Comparison of ENCODE assay signal across 1 fruit fly cellular context in the genomic region with DNA sequence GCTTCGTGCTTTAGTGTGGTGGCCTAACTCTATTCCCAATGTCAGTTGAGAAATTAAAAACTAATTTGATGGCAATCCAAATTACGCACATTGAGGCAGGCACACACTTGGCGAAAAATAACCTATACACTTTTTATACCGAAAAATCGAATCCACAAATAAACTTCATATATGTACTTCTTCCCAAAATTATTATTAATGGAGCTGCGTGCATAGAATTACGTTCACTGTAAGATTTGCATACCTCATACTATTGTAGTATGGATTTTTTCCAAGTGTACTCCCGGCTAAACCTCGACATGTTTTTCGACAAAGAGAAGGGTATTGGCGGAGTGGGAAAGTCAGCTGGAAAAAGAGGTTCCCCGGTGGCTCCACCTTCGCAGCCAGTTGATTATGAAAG.
A peak's percentile ranks its signal among the peaks of the same experiment; 100 is the strongest.
TF ChIP-seq lines count a peak whose summit lies in the region.

No protein-coding gene starts in this region.

TF ChIP-seq in whole organism, embryonic, 481 proteins besides CTCF, POLR2A, EP300 and RAD21 (continued from another document):
- TF ChIP-seq Blimp-1 (GFP tag; optimal IDR thresholded peaks at IDR 0.05; lab: Kevin White, UChicago) (peak; percentile 74), Deaf1 (tag; optimal IDR thresholded peaks at IDR 0.05; lab: Kevin White, UChicago) (peak; percentile 4), ind (GFP tag; optimal IDR thresholded peaks at IDR 0.05; lab: Kevin White, UChicago) (peak; percentile 75), da (GFP tag; optimal IDR thresholded peaks at IDR 0.05; lab: Kevin White, UChicago) (no peak), CG6854 (GFP tag; optimal IDR thresholded peaks at IDR 0.05; lab: Kevin White, UChicago) (no peak), sens (GFP tag; lab: Kevin White, UChicago) (peak; percentile 94), sisA (GFP tag; IDR thresholded peaks at IDR 0.05; lab: Robert Waterston, UW) (peak; percentile 78), zfh2 (GFP tag; optimal IDR thresholded peaks at IDR 0.05; lab: Kevin White, UChicago) (no peak), CG8478 (optimal IDR thresholded peaks at IDR 0.05; lab: Kevin White, UChicago) (no peak), Hsf (GFP tag; optimal IDR thresholded peaks at IDR 0.05; lab: Kevin White, UChicago) (peak; percentile 33), CG3847 (GFP tag; IDR thresholded peaks at IDR 0.05; lab: Robert Waterston, UW) (no peak; the same call in 1 of the 2 replicates), ash1 (GFP tag; optimal IDR thresholded peaks at IDR 0.05; lab: Kevin White, UChicago) (no peak), CG8290 (GFP tag; optimal IDR thresholded peaks at IDR 0.05; lab: Kevin White, UChicago) (no peak), CG8290 (tag; optimal IDR thresholded peaks at IDR 0.05; lab: Kevin White, UChicago) (peak in 1 of 2 experiments; percentile 63), shn (GFP tag; optimal IDR thresholded peaks at IDR 0.05; lab: Kevin White, UChicago) (peak; percentile 29), Poxn (GFP tag; IDR thresholded peaks at IDR 0.05; lab: Robert Waterston, UW) (no peak), pita (GFP tag; optimal IDR thresholded peaks at IDR 0.05; lab: Kevin White, UChicago) (no peak), CG12219 (GFP tag; optimal IDR thresholded peaks at IDR 0.05; lab: Kevin White, UChicago) (peak; percentile 63), danr (GFP tag; IDR thresholded peaks at IDR 0.05; lab: Robert Waterston, UW) (peak; percentile 40; the same call in 1 of the 2 replicates), Fer2 (tag; optimal IDR thresholded peaks at IDR 0.05; lab: Kevin White, UChicago) (no peak), CG12391 (tag; optimal IDR thresholded peaks at IDR 0.05; lab: Kevin White, UChicago) (peak; percentile 64), Six4 (GFP tag; optimal IDR thresholded peaks at IDR 0.05; lab: Kevin White, UChicago) (no peak), Sin3A (optimal IDR thresholded peaks at IDR 0.05; lab: Kevin White, UChicago) (no peak), crol (GFP tag; IDR thresholded peaks at IDR 0.05; lab: Robert Waterston, UW) (peak; percentile 35; the same call in 1 of the 2 replicates), al (GFP tag; IDR thresholded peaks at IDR 0.05; lab: Robert Waterston, UW) (peak; percentile 42), twi (tag; optimal IDR thresholded peaks at IDR 0.05; lab: Kevin White, UChicago) (no peak), Scr (GFP tag; IDR thresholded peaks at IDR 0.05; lab: Robert Waterston, UW; ENCODE audit: partially characterized antibody) (no peak), gro (GFP tag; optimal IDR thresholded peaks at IDR 0.05; lab: Kevin White, UChicago) (no peak)
